Worm (Caenorhabditis elegans) whole organism, L3 larva: ENCODE results near the gene marb-1.

Source experiments
- R02D3.7 ChIP-seq: fragments of 150-350 bp; optimal IDR thresholded peaks from 2 replicates; lab custom pipeline; 2014; ENCODE audit warnings: missing biosample characterization, missing genetic modification characterization
- ZK546.5 ChIP-seq: sonication (generic microtip); optimal IDR thresholded peaks from 2 replicates; lab custom pipeline; 2017; ENCODE audit warnings: missing biosample characterization, missing genetic modification characterization
- aly-2 ChIP-seq: fragments of 150-350 bp; optimal IDR thresholded peaks from 2 replicates; lab custom pipeline; 2014; ENCODE audit warnings: missing biosample characterization, missing genetic modification characterization
- ama-1 ChIP-seq: fragments of 150-350 bp; optimal IDR thresholded peaks from 2 replicates; lab custom pipeline; 2018
- ceh-16 ChIP-seq: sonication (generic microtip); optimal IDR thresholded peaks from 2 replicates; lab custom pipeline; 2017; ENCODE audit warnings: missing biosample characterization, missing genetic modification characterization
- ceh-82 ChIP-seq: fragments of 150-350 bp; optimal IDR thresholded peaks from 2 replicates; lab custom pipeline; 2014; ENCODE audit warnings: missing biosample characterization, missing genetic modification characterization
- daf-12 ChIP-seq: fragments of 150-350 bp; optimal IDR thresholded peaks from 2 replicates; lab custom pipeline; 2014; ENCODE audit warnings: missing biosample characterization, missing genetic modification reagents, missing genetic modification characterization
- egl-27 ChIP-seq: sonication (generic microtip); optimal IDR thresholded peaks from 4 replicates; lab custom pipeline; 2017; ENCODE audit warnings: missing biosample characterization, missing genetic modification reagents, missing genetic modification characterization
- egl-5 ChIP-seq: fragments of 150-350 bp; optimal IDR thresholded peaks from 2 replicates; lab custom pipeline; 2017; ENCODE audit warnings: missing biosample characterization, missing genetic modification reagents, missing genetic modification characterization, inconsistent platforms
- elt-2 ChIP-seq: sonication (generic microtip); optimal IDR thresholded peaks from 2 replicates; lab custom pipeline; 2016; ENCODE audit warnings: missing genetic modification reagents, mild to moderate bottlenecking, missing genetic modification characterization, missing compliant biosample characterization
- elt-3 ChIP-seq, 3 experiments: fragments of 150-350 bp in 1 of 3; sonication (generic microtip) in 2 of 3; optimal IDR thresholded peaks; 2 replicates in 2 of 3; 4 replicates in 1 of 3; lab custom pipeline; 2014 to 2017; ENCODE audit warnings: missing biosample characterization in 3 of 3, missing genetic modification characterization in 3 of 3
- eor-1 ChIP-seq, 2 experiments: fragments of 150-350 bp; optimal IDR thresholded peaks; 2 replicates each; lab custom pipeline; 2014 to 2018; ENCODE audit warnings: missing biosample characterization in 2 of 2, missing genetic modification characterization in 2 of 2
- fkh-10 ChIP-seq: sonication (generic microtip); optimal IDR thresholded peaks from 2 replicates; lab custom pipeline; 2017; ENCODE audit warnings: missing biosample characterization, missing genetic modification reagents, missing genetic modification characterization
- fos-1 ChIP-seq: fragments of 150-350 bp; optimal IDR thresholded peaks from 2 replicates; lab custom pipeline; 2014; ENCODE audit warnings: missing biosample characterization, missing genetic modification characterization
- hmg-11 ChIP-seq: sonication (generic microtip); optimal IDR thresholded peaks from 2 replicates; lab custom pipeline; 2016; ENCODE audit warnings: missing genetic modification characterization, missing compliant biosample characterization
- jun-1 ChIP-seq: fragments of 150-350 bp; optimal IDR thresholded peaks from 2 replicates; lab custom pipeline; 2014; ENCODE audit warnings: missing biosample characterization, missing genetic modification reagents, missing genetic modification characterization
- lin-15B ChIP-seq: fragments of 150-350 bp; optimal IDR thresholded peaks from 2 replicates; lab custom pipeline; 2014; ENCODE audit warnings: missing biosample characterization, missing genetic modification characterization
- mml-1 ChIP-seq: fragments of 150-350 bp; sonication (generic microtip); optimal IDR thresholded peaks from 3 replicates; lab custom pipeline; 2014; ENCODE audit warnings: missing biosample characterization, missing genetic modification characterization
- nfya-1 ChIP-seq: sonication (generic microtip); optimal IDR thresholded peaks from 2 replicates; lab custom pipeline; 2017; ENCODE audit warnings: missing genetic modification characterization, mild to moderate bottlenecking, missing compliant biosample characterization, antibody characterized with exemption, moderate library complexity; ENCODE audit not compliant: insufficient read depth
- nhr-23 ChIP-seq: fragments of 150-350 bp; optimal IDR thresholded peaks from 2 replicates; lab custom pipeline; 2014; ENCODE audit warnings: missing biosample characterization, missing genetic modification reagents, missing genetic modification characterization
- nhr-28 ChIP-seq: fragments of 150-350 bp; optimal IDR thresholded peaks from 2 replicates; lab custom pipeline; 2014; ENCODE audit warnings: missing biosample characterization, missing genetic modification characterization
- nhr-43 ChIP-seq: sonication (generic microtip); optimal IDR thresholded peaks from 2 replicates; lab custom pipeline; 2016; ENCODE audit warnings: mild to moderate bottlenecking, missing genetic modification characterization, missing compliant biosample characterization; ENCODE audit not compliant: poor library complexity, severe bottlenecking
- nhr-67 ChIP-seq: fragments of 150-350 bp; optimal IDR thresholded peaks from 2 replicates; lab custom pipeline; 2014; ENCODE audit warnings: missing biosample characterization, missing genetic modification characterization
- nhr-76 ChIP-seq: fragments of 150-350 bp; sonication (generic microtip); optimal IDR thresholded peaks from 5 replicates; lab custom pipeline; 2014; ENCODE audit warnings: missing biosample characterization, missing genetic modification characterization
- nhr-77 ChIP-seq: fragments of 150-350 bp; optimal IDR thresholded peaks from 2 replicates; lab custom pipeline; 2014; ENCODE audit warnings: missing biosample characterization, missing genetic modification characterization
- pha-4 ChIP-seq: fragments of 150-350 bp; optimal IDR thresholded peaks from 2 replicates; lab custom pipeline; 2014; ENCODE audit warnings: missing biosample characterization, missing genetic modification reagents, missing genetic modification characterization
- pqm-1 ChIP-seq: fragments of 150-350 bp; optimal IDR thresholded peaks from 2 replicates; lab custom pipeline; 2017; ENCODE audit warnings: missing biosample characterization, missing genetic modification characterization, inconsistent platforms
- sea-2 ChIP-seq: fragments of 150-350 bp; sonication (generic microtip); optimal IDR thresholded peaks from 4 replicates; lab custom pipeline; 2014; ENCODE audit warnings: missing biosample characterization, missing genetic modification reagents, missing genetic modification characterization
- skn-1 ChIP-seq: fragments of 150-350 bp; optimal IDR thresholded peaks from 2 replicates; lab custom pipeline; 2014; ENCODE audit warnings: missing biosample characterization, missing genetic modification characterization
- tbx-2 ChIP-seq: sonication (generic microtip); optimal IDR thresholded peaks from 2 replicates; lab custom pipeline; 2016; ENCODE audit warnings: mild to moderate bottlenecking, missing genetic modification characterization, missing compliant biosample characterization
- unc-39 ChIP-seq: sonication (generic microtip); optimal IDR thresholded peaks from 4 replicates; lab custom pipeline; 2017; ENCODE audit warnings: missing biosample characterization, missing genetic modification characterization
- unc-62 ChIP-seq: fragments of 150-350 bp; sonication (generic microtip); optimal IDR thresholded peaks from 4 replicates; lab custom pipeline; 2014; ENCODE audit warnings: missing biosample characterization, missing genetic modification reagents, missing genetic modification characterization
- zag-1 ChIP-seq: fragments of 150-350 bp; optimal IDR thresholded peaks from 2 replicates; lab custom pipeline; 2014; ENCODE audit warnings: missing biosample characterization, missing genetic modification characterization
- ztf-11 ChIP-seq: fragments of 150-350 bp; optimal IDR thresholded peaks from 2 replicates; lab custom pipeline; 2014; ENCODE audit warnings: missing biosample characterization, missing genetic modification characterization
- ztf-4 ChIP-seq: fragments of 150-350 bp; optimal IDR thresholded peaks from 2 replicates; lab custom pipeline; 2014; ENCODE audit warnings: missing biosample characterization, missing genetic modification characterization

Gene marb-1

DNA sequence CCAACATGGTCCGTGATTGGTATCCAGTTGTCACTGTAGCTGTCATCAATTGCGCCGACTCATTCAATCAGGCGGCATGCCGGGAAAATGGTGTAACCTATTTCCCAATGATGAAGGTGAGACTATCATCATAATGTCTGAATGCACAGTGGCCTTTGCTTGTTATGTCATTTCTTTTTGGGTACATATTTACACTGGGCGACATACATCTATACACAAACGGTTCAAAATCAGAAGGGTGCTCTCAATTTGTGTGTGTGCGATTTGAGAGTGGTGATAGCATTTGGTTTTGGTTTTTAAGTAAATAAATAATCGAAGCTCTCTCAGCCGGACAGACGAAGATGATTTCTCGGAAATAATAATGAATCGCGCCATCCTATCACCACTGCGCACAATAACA is 4.8 kb downstream of the marb-1 start:
- TF ChIP-seq pha-4 (tag; lab: Kevin White, UChicago) (peak; percentile 85), nhr-43 (tag; lab: Kevin White, UChicago) (no peak), ztf-11 (tag; lab: Kevin White, UChicago) (no peak), tbx-2 (no peak), fos-1 (tag; lab: Kevin White, UChicago) (no peak)

DNA sequence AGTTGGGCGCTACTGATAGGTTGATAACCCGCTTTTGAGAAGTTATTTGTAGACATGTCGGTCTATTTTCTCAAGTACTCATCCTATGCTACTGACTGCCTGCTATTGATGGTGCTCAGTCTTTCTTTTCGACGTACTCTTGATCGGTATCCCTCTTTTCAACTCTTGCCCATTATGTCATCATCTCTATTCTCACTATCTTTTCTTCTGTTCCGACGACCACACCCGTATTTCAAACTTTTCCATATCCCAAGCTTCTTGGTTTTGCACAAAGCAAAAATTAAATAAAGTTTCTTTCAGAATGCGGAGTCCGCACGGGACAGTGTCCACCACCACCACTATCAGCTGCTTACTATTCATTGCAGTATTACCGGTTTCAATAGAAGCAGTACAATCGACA is 5.9 kb downstream of the marb-1 start, which contains the start of gene F35G2.1:
F35G2.1 (plus strand) TSS at position 301 of the 400 bp plus-strand sequence.
- TF ChIP-seq ztf-4 (tag; lab: Kevin White, UChicago) (no peak), pha-4 (tag; lab: Kevin White, UChicago) (peak; percentile 26)

DNA sequence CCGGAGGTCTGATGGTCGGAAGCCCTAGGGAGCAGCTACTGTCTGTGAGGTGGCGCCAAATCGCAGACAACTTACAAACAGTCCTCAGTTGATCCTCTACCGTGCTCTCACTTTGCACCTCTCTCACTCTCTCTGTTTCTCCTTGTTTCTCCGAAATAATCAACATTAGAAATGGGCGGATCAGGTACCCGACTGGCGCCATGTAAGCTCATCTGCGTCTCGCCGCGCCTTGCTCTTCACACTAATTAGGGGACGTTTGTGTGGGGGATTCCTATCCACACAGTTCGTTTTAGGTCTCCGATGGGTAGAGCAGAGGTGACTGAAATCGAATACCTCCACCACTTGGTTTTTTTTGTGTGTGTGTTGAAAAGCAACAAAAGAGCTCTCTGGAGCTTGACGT is 6.8 kb downstream of the marb-1 start:
- TF ChIP-seq ZK546.5: no peak
- peak; percentile 73 for TF ChIP-seq pha-4 (tag; lab: Kevin White, UChicago)
- TF ChIP-seq daf-12 (tag; lab: Kevin White, UChicago): no peak
- TF ChIP-seq, all 47 proteins: peak for 1

ce11 chrIV:12200812-12201211 is 8.0 kb downstream of the marb-1 start:
- TF ChIP-seq pha-4 (tag; lab: Kevin White, UChicago) (peak; percentile 79), ztf-11 (tag; lab: Kevin White, UChicago) (no peak), elt-2 (tag; lab: Kevin White, UChicago) (peak; percentile 2)

ce11 chrIV:12199538-12200158 is 9.2 kb downstream of the marb-1 start:
- TF ChIP-seq tbx-2: no peak
- TF ChIP-seq pqm-1 (tag; lab: Kevin White, UChicago): peak; percentile 89
- no peak for TF ChIP-seq egl-5 (tag; lab: Kevin White, UChicago)
- TF ChIP-seq pha-4 (tag; lab: Kevin White, UChicago): peak; percentile 35
- peak; percentile 63 for TF ChIP-seq jun-1 (tag; lab: Kevin White, UChicago)
- no peak for TF ChIP-seq nfya-1 (tag; lab: Kevin White, UChicago)
- peak; percentile 90 for TF ChIP-seq elt-2 (tag; lab: Kevin White, UChicago)

DNA sequence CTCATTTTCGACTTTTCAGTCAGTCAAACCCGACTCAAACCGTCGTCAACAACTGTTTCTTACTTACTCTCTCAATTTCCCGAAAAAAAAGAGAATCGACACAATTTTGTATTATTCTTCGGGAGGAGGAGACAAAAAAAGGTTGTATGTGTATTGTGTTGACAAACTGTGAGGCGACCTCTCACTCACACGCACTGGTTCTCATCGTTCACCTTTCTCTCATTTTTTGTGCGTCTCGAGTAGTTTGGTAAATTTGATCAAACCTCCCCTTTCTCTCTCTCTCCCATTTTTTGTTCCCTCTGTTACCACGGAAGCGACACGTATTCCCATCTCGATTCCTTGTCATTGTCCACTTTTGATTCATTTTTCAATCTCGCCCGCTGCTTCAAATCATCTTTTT is 10.0 kb downstream of the marb-1 start:
- TF ChIP-seq pha-4 (tag; lab: Kevin White, UChicago) (peak; percentile 95), nhr-76 (tag; lab: Kevin White, UChicago) (no peak)

DNA sequence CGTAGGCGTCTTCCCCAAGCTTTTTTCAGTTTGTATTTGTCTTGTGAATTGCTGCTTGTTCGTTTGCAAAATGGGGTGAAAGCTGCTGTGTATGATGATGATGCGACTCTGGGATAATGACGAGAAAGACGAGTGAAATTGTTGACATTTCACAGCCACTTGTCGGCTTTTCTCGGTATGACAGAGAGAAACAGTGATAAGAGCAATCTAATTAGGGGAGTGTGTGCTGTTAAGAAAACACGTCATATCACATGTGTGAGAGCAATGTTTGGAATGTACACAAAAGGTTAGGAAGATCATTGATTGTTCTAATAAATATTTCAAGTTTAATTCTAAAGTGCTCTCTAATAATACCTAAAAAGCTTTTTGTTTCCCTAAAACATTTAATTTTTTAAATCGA is 11.1 kb downstream of the marb-1 start:
- no peak for TF ChIP-seq nhr-67 (tag; lab: Kevin White, UChicago)
- no peak for TF ChIP-seq aly-2 (tag; lab: Kevin White, UChicago)
- peak; percentile 87 for TF ChIP-seq pqm-1 (tag; lab: Kevin White, UChicago)
- TF ChIP-seq egl-27 (tag; lab: Kevin White, UChicago): no peak
- TF ChIP-seq ZK546.5: no peak
- TF ChIP-seq nhr-28 (tag; lab: Kevin White, UChicago): no peak
- TF ChIP-seq pha-4 (tag; lab: Kevin White, UChicago): peak; percentile 86
- TF ChIP-seq fkh-10: no peak
- TF ChIP-seq zag-1 (tag; lab: Kevin White, UChicago): no peak
- no peak for TF ChIP-seq lin-15B (tag; lab: Kevin White, UChicago)
- no peak for TF ChIP-seq unc-39
- peak; percentile 87 for TF ChIP-seq elt-2 (tag; lab: Kevin White, UChicago)
- TF ChIP-seq sea-2: no peak
- no peak for TF ChIP-seq nhr-77 (tag; lab: Kevin White, UChicago)
- no peak for TF ChIP-seq daf-12 (tag; lab: Kevin White, UChicago)
- TF ChIP-seq ceh-16: no peak
- TF ChIP-seq elt-3 (tag; optimal IDR thresholded peaks at IDR 0.05; lab: Kevin White, UChicago): no peak
- TF ChIP-seq mml-1: no peak
- no peak for TF ChIP-seq ceh-82
- no peak for TF ChIP-seq nhr-23 (tag; lab: Kevin White, UChicago)
- TF ChIP-seq unc-62 (GFP tag; lab: Kevin White, UChicago): no peak
- TF ChIP-seq R02D3.7: no peak
- TF ChIP-seq eor-1 (tag; optimal IDR thresholded peaks at IDR 0.05; lab: Kevin White, UChicago): no peak
- no peak for TF ChIP-seq nfya-1 (tag; lab: Kevin White, UChicago)
- no peak for TF ChIP-seq hmg-11 (tag; lab: Kevin White, UChicago)
- TF ChIP-seq ama-1 (lab: Kevin White, UChicago): no peak
- no peak for TF ChIP-seq egl-5 (tag; lab: Kevin White, UChicago)
- TF ChIP-seq jun-1 (tag; lab: Kevin White, UChicago): peak; percentile 15
- no peak for TF ChIP-seq skn-1 (tag; lab: Kevin White, UChicago)
- no peak for TF ChIP-seq tbx-2
